Worm (Caenorhabditis elegans): ENCODE data around the gene rpb-6.

DNA sequence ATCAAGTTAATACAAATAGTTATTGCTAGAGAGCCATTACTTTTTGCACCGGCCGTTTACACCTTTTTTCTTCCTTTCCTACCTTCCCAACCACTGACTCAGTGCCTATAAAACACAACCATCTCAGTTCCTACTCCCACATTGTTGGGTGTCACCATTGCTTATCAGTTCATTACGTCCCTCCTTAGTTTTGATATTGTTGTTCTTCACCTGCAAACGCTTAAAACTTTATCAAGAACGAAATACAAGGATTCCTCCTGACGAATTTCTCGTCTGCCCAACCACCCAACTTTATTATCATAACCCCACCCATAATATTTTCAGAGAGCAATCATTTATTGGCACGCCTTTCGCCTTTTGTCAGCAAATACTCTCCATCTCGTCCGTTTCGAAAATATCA lies 47.9 kb downstream of the rpb-6 start:
- no peak for TF ChIP-seq dmd-9 (GFP tag; IDR thresholded peaks at IDR 0.05)
- TF ChIP-seq ztf-11 (tag; optimal IDR thresholded peaks at IDR 0.05) = no peak
- TF ChIP-seq hif-1 (tag; optimal IDR thresholded peaks at IDR 0.05) = no peak
